Worm (Caenorhabditis elegans): ENCODE measurements around the gene F13A2.4.

The F13A2.4 gene

DNA sequence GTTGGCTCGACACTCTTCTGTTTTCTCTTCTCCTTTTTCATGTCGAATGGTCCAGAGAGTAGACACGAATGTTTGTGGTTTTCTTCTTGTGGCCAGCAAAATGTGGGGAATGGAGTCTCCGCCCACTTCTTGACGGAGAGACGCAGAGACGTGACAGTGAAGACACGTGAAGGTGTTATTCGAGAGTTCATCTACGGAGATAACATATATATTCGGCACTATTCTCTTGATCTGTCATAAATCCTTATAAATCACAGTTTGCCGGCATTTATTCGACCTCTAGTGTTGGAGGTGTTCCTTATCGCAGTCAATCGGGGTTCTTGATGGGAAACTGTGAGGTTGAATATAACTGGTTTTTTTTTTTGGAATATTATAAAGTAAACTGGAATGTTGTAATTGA lies 38.5 kb downstream of the F13A2.4 start, which contains the start of gene F32D1.3:
TSS of gene F32D1.3 (minus strand) at position 65 of the 400 bp plus-strand sequence.
- TF ChIP-seq hmbx-1 (tag; optimal IDR thresholded peaks at IDR 0.05) (no peak), ceh-13 (GFP tag; optimal IDR thresholded peaks at IDR 0.05) (no peak), tbx-11 (GFP tag; IDR thresholded peaks at IDR 0.05) (no peak), aly-1 (tag; optimal IDR thresholded peaks at IDR 0.05) (no peak), flt-1 (GFP tag; IDR thresholded peaks at IDR 0.05) (no peak), hnd-1 (tag; optimal IDR thresholded peaks at IDR 0.05) (no peak), sea-1 (GFP tag; conservative IDR thresholded peaks at IDR 0.05) (no peak), B0310.2 (tag; optimal IDR thresholded peaks at IDR 0.05) (no peak), scrt-1 (GFP tag; IDR thresholded peaks at IDR 0.05) (no peak), ets-7 (tag; optimal IDR thresholded peaks at IDR 0.05) (no peak), pes-1 (GFP tag; IDR thresholded peaks at IDR 0.05) (no peak), ceh-36 (tag; optimal IDR thresholded peaks at IDR 0.05) (no peak), hmg-4 (GFP tag; optimal IDR thresholded peaks at IDR 0.05) (no peak), tbx-37 (GFP tag; conservative IDR thresholded peaks at IDR 0.05) (no peak), ama-1 (optimal IDR thresholded peaks at IDR 0.05) (no peak), F13C5.2 (tag; optimal IDR thresholded peaks at IDR 0.05) (no peak), tra-4 (tag; optimal IDR thresholded peaks at IDR 0.05) (no peak)

ce11 chrV:4360018-4360417 lies 40.0 kb downstream of the F13A2.4 start:
- TF ChIP-seq aly-1 (tag; optimal IDR thresholded peaks at IDR 0.05) (no peak), flt-1 (GFP tag; IDR thresholded peaks at IDR 0.05) (no peak), tbx-11 (GFP tag; IDR thresholded peaks at IDR 0.05) (no peak)

DNA sequence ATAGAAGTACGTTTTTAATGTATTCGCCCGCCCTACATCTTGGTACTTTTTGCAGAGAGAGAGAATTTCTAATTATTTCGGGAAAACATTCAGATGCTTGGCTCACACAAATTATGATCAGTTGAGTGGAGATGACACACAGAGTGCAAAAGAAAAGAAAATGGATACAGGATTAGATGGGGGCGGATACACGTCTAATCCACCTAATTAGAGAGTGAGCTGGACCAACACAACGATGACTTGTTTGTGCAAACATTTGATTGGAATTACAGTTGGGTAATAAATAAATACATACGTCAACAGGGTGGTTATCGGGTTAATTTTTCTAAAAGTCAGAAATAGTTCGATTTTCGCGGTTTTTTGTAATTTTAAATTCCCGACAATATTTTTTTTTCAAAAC lies 40.9 kb downstream of the F13A2.4 start:
- TF ChIP-seq tbx-11 (GFP tag; IDR thresholded peaks at IDR 0.05) (no peak), sea-1 (GFP tag; conservative IDR thresholded peaks at IDR 0.05) (no peak), ceh-36 (tag; optimal IDR thresholded peaks at IDR 0.05) (no peak), pes-1 (GFP tag; IDR thresholded peaks at IDR 0.05) (no peak), flt-1 (GFP tag; IDR thresholded peaks at IDR 0.05) (no peak), ets-7 (tag; optimal IDR thresholded peaks at IDR 0.05) (no peak), hmg-4 (GFP tag; optimal IDR thresholded peaks at IDR 0.05) (no peak), aly-1 (tag; optimal IDR thresholded peaks at IDR 0.05) (no peak), ama-1 (optimal IDR thresholded peaks at IDR 0.05) (no peak), F13C5.2 (tag; optimal IDR thresholded peaks at IDR 0.05) (no peak), hnd-1 (tag; optimal IDR thresholded peaks at IDR 0.05) (no peak), tbx-37 (GFP tag; conservative IDR thresholded peaks at IDR 0.05) (no peak), hmbx-1 (tag; optimal IDR thresholded peaks at IDR 0.05) (no peak), ceh-13 (GFP tag; optimal IDR thresholded peaks at IDR 0.05) (no peak), tra-4 (tag; optimal IDR thresholded peaks at IDR 0.05) (no peak), B0310.2 (tag; optimal IDR thresholded peaks at IDR 0.05) (no peak), scrt-1 (GFP tag; IDR thresholded peaks at IDR 0.05) (no peak)

ce11 chrV:4357369-4357768 lies 42.6 kb downstream of the F13A2.4 start:
- TF ChIP-seq flt-1 (GFP tag; IDR thresholded peaks at IDR 0.05), result no peak
- TF ChIP-seq hmg-4 (GFP tag; optimal IDR thresholded peaks at IDR 0.05), result no peak
- TF ChIP-seq ceh-36 (tag; optimal IDR thresholded peaks at IDR 0.05), result no peak
- no peak for TF ChIP-seq sea-1 (GFP tag; conservative IDR thresholded peaks at IDR 0.05)
- no peak for TF ChIP-seq scrt-1 (GFP tag; IDR thresholded peaks at IDR 0.05)
- no peak for TF ChIP-seq ama-1 (optimal IDR thresholded peaks at IDR 0.05)
- TF ChIP-seq aly-1 (tag; optimal IDR thresholded peaks at IDR 0.05), result no peak
- TF ChIP-seq hmbx-1 (tag; optimal IDR thresholded peaks at IDR 0.05), result no peak

DNA sequence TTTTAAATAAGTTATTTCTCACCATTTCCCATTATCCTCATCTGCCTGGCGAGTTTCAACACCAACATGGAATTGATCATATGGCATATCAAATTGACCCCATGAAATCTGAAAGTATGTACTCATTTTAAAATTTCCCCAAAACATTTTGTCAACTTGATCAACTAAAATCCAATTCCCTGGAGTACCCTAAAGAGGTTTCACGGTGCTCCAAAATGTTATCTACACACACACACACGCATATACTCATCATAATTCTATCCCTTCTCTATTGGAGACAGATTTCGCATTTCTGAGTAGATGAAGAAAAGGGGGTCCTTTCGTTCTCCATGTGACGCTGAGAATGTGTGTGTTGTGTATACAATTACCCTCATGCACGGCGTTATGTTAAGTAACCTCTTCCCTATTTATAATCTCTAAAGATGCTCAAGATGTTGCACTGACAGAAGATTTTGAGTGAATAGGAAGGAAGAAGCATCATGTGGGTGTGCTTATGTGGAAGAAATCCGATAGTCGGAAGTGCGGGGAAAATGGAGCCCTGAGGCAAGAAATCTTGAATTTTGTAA lies 43.9 kb downstream of the F13A2.4 start:
- TF ChIP-seq pes-1 (GFP tag; IDR thresholded peaks at IDR 0.05) (no peak), ets-7 (tag; optimal IDR thresholded peaks at IDR 0.05) (no peak)
